Worm (Caenorhabditis elegans) whole organism, L1 larva: ENCODE measurements around the gene ubc-20.

Experiments used
- pag-3 ChIP-seq: sonication (generic microtip); optimal IDR thresholded peaks from 2 replicates; lab custom pipeline; 2017; ENCODE audit warnings: missing genetic modification characterization, mild to moderate bottlenecking, missing compliant biosample characterization, antibody characterized with exemption, borderline replicate concordance; ENCODE audit not compliant: insufficient read depth
- ztf-11 ChIP-seq, 2 experiments: sonication (generic microtip); optimal IDR thresholded peaks; 2 replicates each; lab custom pipeline; 2016 to 2017; ENCODE audit warnings: missing genetic modification characterization in 2 of 2, missing biosample characterization in 1 of 2, missing compliant biosample characterization in 1 of 2

DNA sequence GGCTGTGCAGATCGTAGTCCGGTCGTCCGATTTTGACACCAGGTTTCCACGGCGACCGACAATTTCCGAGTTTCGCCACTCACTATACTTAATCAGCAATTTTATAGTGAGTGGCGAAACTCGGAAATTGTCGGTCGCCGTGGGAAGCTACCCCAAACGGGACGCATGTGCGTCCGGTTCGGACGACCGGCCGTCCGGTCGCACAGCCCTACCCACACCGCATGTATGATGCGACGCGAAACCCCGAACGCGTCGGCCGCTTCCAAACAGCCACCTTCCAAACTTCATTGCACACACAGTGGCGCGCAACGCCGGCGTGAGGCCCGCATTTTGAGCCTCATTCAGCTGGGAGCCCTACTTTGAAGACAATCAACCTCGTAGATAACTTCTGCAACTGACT is 37.6 kb upstream of the ubc-20 start:
- TF ChIP-seq ztf-11 (tag; optimal IDR thresholded peaks at IDR 0.05; lab: Kevin White, UChicago): no peak
- no peak for TF ChIP-seq pag-3
